Worm (Caenorhabditis elegans) whole organism, early embryonic: ENCODE measurements around the gene M110.8.

Source experiments
- ets-7 ChIP-seq: sonication (generic microtip); optimal IDR thresholded peaks from 2 replicates; lab custom pipeline; 2016; ENCODE audit warnings: missing genotype, missing genetic modification characterization, missing compliant biosample characterization
- flt-1 ChIP-seq: fragments of 200-800 bp; sonication (Bioruptor generic); IDR thresholded peaks from 2 replicates; pipeline ENCODE4 v1.3.6; 2022; ENCODE audit warnings: missing genetic modification characterization, missing compliant biosample characterization
- pes-1 ChIP-seq: fragments of 200-800 bp; sonication (Bioruptor generic); IDR thresholded peaks from 2 replicates; pipeline ENCODE4 v1.3.6; 2022; ENCODE audit warnings: missing genetic modification reagents, missing genetic modification characterization, missing compliant biosample characterization
- sea-1 ChIP-seq: fragments of 200-800 bp; sonication (Bioruptor generic); conservative IDR thresholded peaks from 2 replicates; pipeline ENCODE4 v1.3.6; 2022; ENCODE audit warnings: missing genetic modification characterization, missing compliant biosample characterization
- tbx-11 ChIP-seq: fragments of 200-800 bp; sonication (Bioruptor generic); IDR thresholded peaks from 2 replicates; pipeline ENCODE4 v1.3.6; 2022; ENCODE audit warnings: missing genetic modification characterization, missing compliant biosample characterization
- tbx-37 ChIP-seq: fragments of 200-800 bp; sonication (Bioruptor generic); conservative IDR thresholded peaks from 2 replicates; pipeline ENCODE4 v1.3.6; 2022; ENCODE audit warnings: missing genetic modification reagents, missing genetic modification characterization, missing compliant biosample characterization

DNA sequence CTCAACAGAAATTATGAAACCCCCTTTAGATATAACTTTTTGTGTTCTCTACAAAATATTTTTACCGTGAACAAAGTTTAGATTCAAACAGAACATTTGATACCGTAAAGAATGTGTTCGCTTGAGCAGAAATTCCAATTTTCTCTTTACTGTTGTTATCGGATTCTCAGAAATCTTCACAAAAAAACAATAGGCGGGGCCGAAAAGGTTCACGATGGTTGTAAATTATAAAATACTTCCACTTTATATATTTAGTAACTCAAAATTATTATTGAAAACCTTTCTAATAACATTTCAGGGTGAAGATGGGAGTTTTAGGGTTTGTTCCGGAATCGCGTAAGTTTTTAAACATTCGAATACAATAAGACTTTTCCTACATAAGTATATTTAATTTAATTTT, 28.8 kb upstream of the M110.8 start, which contains the start of gene nlp-5:
- TF ChIP-seq ets-7 (tag; lab: Kevin White, UChicago) (no peak), tbx-11 (GFP tag; lab: Robert Waterston, UW) (no peak), pes-1 (no peak), tbx-37 (GFP tag; lab: Robert Waterston, UW) (no peak), sea-1 (GFP tag; lab: Robert Waterston, UW) (no peak), flt-1 (GFP tag; lab: Robert Waterston, UW) (no peak)
